Worm (Caenorhabditis elegans): ENCODE measurements around the gene C03H5.5.
A peak's percentile ranks its signal among the peaks of the same experiment; 100 is the strongest.

DNA sequence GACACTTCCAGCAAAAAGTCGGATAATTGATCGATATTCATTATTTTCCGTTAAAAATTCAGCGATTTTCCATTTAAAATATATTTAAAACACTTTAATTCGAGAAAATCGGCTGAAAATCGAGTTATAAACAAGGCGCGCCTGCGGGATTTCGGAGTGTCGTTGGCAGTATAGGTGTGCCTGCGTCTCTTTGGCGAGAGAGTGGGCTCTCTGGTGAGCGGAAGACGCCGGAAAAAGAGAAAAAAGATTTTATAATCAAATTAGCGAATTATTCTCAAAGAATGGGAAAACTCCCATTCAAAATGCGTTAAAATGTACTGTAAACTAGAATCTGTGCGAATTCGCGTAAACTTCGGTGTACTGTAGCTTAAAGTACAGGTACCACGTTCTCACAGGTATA lies 37.4 kb downstream of the C03H5.5 start, which contains the start of gene D1069.3:
- TF ChIP-seq F13C5.2 (tag; optimal IDR thresholded peaks at IDR 0.05) (peak; percentile 19), ama-1 (optimal IDR thresholded peaks at IDR 0.05) (no peak), ceh-13 (GFP tag; optimal IDR thresholded peaks at IDR 0.05) (no peak), ceh-36 (tag; optimal IDR thresholded peaks at IDR 0.05) (no peak), hnd-1 (tag; optimal IDR thresholded peaks at IDR 0.05) (no peak), hmbx-1 (tag; optimal IDR thresholded peaks at IDR 0.05) (no peak), ets-7 (tag; optimal IDR thresholded peaks at IDR 0.05) (no peak), sea-1 (GFP tag; conservative IDR thresholded peaks at IDR 0.05) (no peak), tra-4 (tag; optimal IDR thresholded peaks at IDR 0.05) (no peak), B0310.2 (tag; optimal IDR thresholded peaks at IDR 0.05) (no peak)

Measured in whole organism, early embryonic.